Worm (Caenorhabditis elegans): ENCODE measurements around the gene F59B2.14.

DNA sequence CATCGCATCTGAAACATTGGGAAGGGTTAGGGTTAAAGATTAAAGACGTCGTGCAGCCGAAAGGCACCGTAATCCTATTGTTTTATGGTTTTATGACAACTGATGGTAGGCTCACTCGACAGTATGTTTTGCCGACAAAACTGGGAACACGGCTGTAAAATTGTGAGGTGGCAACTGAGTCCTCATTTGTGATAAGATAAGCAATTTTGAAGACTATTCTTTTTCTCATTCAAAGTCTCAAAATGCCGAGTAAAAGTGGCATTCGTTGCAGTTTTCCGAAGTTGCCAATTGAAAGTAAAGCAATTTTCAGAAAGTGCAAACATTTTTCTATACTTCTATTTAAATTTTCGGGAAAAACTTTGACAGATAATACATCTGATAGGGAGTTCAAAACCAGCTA, 47.3 kb upstream of the F59B2.14 start:
- TF ChIP-seq grh-1 (GFP tag; IDR thresholded peaks at IDR 0.05) (no peak), egl-13 (tag; optimal IDR thresholded peaks at IDR 0.05) (no peak), lin-15B (tag; optimal IDR thresholded peaks at IDR 0.05) (no peak), nhr-90 (tag; optimal IDR thresholded peaks at IDR 0.05; ENCODE audit: poor library complexity) (no peak), ztf-11 (tag; optimal IDR thresholded peaks at IDR 0.05) (no peak), unc-30 (tag; optimal IDR thresholded peaks at IDR 0.05) (no peak), dpl-1 (GFP tag; optimal IDR thresholded peaks at IDR 0.05) (no peak), nhr-77 (tag; optimal IDR thresholded peaks at IDR 0.05) (no peak), lir-3 (tag; optimal IDR thresholded peaks at IDR 0.05; ENCODE audit: poor library complexity) (no peak), ama-1 (optimal IDR thresholded peaks at IDR 0.05) (no peak), mep-1 (tag; optimal IDR thresholded peaks at IDR 0.05) (no peak), vab-15 (tag; optimal IDR thresholded peaks at IDR 0.05) (no peak)
